Fruit fly (Drosophila melanogaster) whole organism, embryonic: ENCODE measurements around the gene CG11378.

ENCODE experiments used
- ATbp ChIP-seq: fragments of 200-800 bp; sonication (Bioruptor generic); optimal IDR thresholded peaks from 2 replicates; lab custom pipeline; 2017; ENCODE audit warnings: missing biosample characterization, mild to moderate bottlenecking, missing genetic modification characterization, missing genetic modification reagents
- Aef1 ChIP-seq: fragments of 200-800 bp; sonication (Bioruptor generic); IDR thresholded peaks from 3 replicates; pipeline ENCODE4 v1.3.6; 2022; ENCODE audit warnings: missing biosample characterization, missing genetic modification characterization
- Atf6 ChIP-seq: fragments of 200-800 bp; sonication (Bioruptor generic); IDR thresholded peaks from 2 replicates; pipeline ENCODE4 v1.3.6; 2022; ENCODE audit warnings: missing biosample characterization, missing genetic modification characterization
- Bgb ChIP-seq: fragments of 200-800 bp; sonication (Bioruptor generic); IDR thresholded peaks from 2 replicates; pipeline ENCODE4 v1.3.6; 2022; ENCODE audit warnings: missing biosample characterization, missing genetic modification characterization; ENCODE audit not compliant: partially characterized antibody
- BtbVII ChIP-seq: fragments of 200-800 bp; sonication (Bioruptor generic); optimal IDR thresholded peaks from 3 replicates; lab custom pipeline; 2017; ENCODE audit warnings: missing biosample characterization, mild to moderate bottlenecking, missing genetic modification characterization
- CG10462 ChIP-seq: fragments of 200-800 bp; sonication (Bioruptor generic); optimal IDR thresholded peaks from 2 replicates; lab custom pipeline; 2016; ENCODE audit warnings: missing biosample characterization, missing genetic modification characterization
- CG10565 ChIP-seq: fragments of 200-800 bp; sonication (Bioruptor generic); optimal IDR thresholded peaks from 3 replicates; lab custom pipeline; 2016; ENCODE audit warnings: missing biosample characterization, mild to moderate bottlenecking, missing genetic modification characterization
- CG10979 ChIP-seq: fragments of 200-800 bp; sonication (Bioruptor generic); optimal IDR thresholded peaks from 2 replicates; lab custom pipeline; 2018; ENCODE audit warnings: missing biosample characterization, mild to moderate bottlenecking, missing genetic modification characterization, moderate library complexity
- CG1233 ChIP-seq: fragments of 200-800 bp; sonication (Bioruptor generic); optimal IDR thresholded peaks from 4 replicates; lab custom pipeline; 2018; ENCODE audit warnings: missing biosample characterization, mild to moderate bottlenecking, missing genetic modification characterization
- CG13123 ChIP-seq: fragments of 200-800 bp; sonication (Bioruptor generic); optimal IDR thresholded peaks from 2 replicates; lab custom pipeline; 2016; ENCODE audit warnings: missing biosample characterization, missing genetic modification characterization
- CG13287 ChIP-seq: fragments of 200-800 bp; sonication (Bioruptor generic); IDR thresholded peaks from 2 replicates; pipeline ENCODE4 v1.3.6; 2022; ENCODE audit warnings: missing biosample characterization, missing genetic modification characterization; ENCODE audit not compliant: partially characterized antibody
- CG13894 ChIP-seq: fragments of 200-800 bp; sonication (Bioruptor generic); optimal IDR thresholded peaks from 3 replicates; lab custom pipeline; 2018; ENCODE audit warnings: missing biosample characterization, mild to moderate bottlenecking, missing genetic modification characterization, moderate library complexity
- CG14014 ChIP-seq: fragments of 200-800 bp; sonication (Bioruptor generic); IDR thresholded peaks from 2 replicates; pipeline ENCODE4 v1.3.6; 2022; ENCODE audit warnings: missing biosample characterization, missing genetic modification characterization
- CG15696 ChIP-seq: fragments of 200-800 bp; sonication (Bioruptor generic); optimal IDR thresholded peaks from 2 replicates; lab custom pipeline; 2019; ENCODE audit warnings: missing biosample characterization, mild to moderate bottlenecking, missing genetic modification characterization, moderate library complexity
- CG16813 ChIP-seq: fragments of 200-800 bp; sonication (Bioruptor generic); IDR thresholded peaks from 3 replicates; pipeline ENCODE4 v1.3.6; 2022; ENCODE audit warnings: missing biosample characterization, missing genetic modification characterization; ENCODE audit not compliant: partially characterized antibody
- CG17385 ChIP-seq: fragments of 200-800 bp; sonication (Bioruptor generic); optimal IDR thresholded peaks from 3 replicates; lab custom pipeline; 2018; ENCODE audit warnings: missing biosample characterization, mild to moderate bottlenecking, missing genetic modification characterization
- CG17568 ChIP-seq: fragments of 200-800 bp; sonication (Bioruptor generic); optimal IDR thresholded peaks from 2 replicates; lab custom pipeline; 2018; ENCODE audit warnings: missing biosample characterization, mild to moderate bottlenecking, missing genetic modification characterization, moderate library complexity
- CG18476 ChIP-seq: fragments of 200-800 bp; sonication (Bioruptor generic); optimal IDR thresholded peaks from 2 replicates; lab custom pipeline; 2016; ENCODE audit warnings: missing biosample characterization, mild to moderate bottlenecking, missing genetic modification characterization
- CG2129 ChIP-seq: fragments of 200-800 bp; sonication (Bioruptor generic); IDR thresholded peaks from 2 replicates; pipeline ENCODE4 v1.3.6; 2022; ENCODE audit warnings: missing biosample characterization, missing genetic modification characterization; ENCODE audit not compliant: partially characterized antibody
- CG30431 ChIP-seq: fragments of 200-800 bp; sonication (Bioruptor generic); optimal IDR thresholded peaks from 2 replicates; lab custom pipeline; 2017; ENCODE audit warnings: missing biosample characterization, missing genetic modification characterization
- CG31224 ChIP-seq: fragments of 200-800 bp; sonication (Bioruptor generic); IDR thresholded peaks from 2 replicates; pipeline ENCODE4 v1.3.6; 2022; ENCODE audit warnings: missing biosample characterization, missing genetic modification characterization
- CG31365 ChIP-seq: fragments of 200-800 bp; sonication (Bioruptor generic); optimal IDR thresholded peaks from 2 replicates; lab custom pipeline; 2018; ENCODE audit warnings: missing biosample characterization, mild to moderate bottlenecking, missing genetic modification characterization
- CG3407 ChIP-seq: fragments of 200-800 bp; sonication (Bioruptor generic); optimal IDR thresholded peaks from 2 replicates; lab custom pipeline; 2018; ENCODE audit warnings: missing biosample characterization, mild to moderate bottlenecking, missing genetic modification characterization
- CG4730 ChIP-seq: fragments of 200-800 bp; sonication (Bioruptor generic); IDR thresholded peaks from 2 replicates; pipeline ENCODE4 v1.3.6; 2022; ENCODE audit warnings: missing biosample characterization, missing genetic modification characterization
- CG5180 ChIP-seq: fragments of 200-800 bp; sonication (Bioruptor generic); optimal IDR thresholded peaks from 3 replicates; lab custom pipeline; 2017; ENCODE audit warnings: missing biosample characterization, missing genetic modification characterization, mild to moderate bottlenecking, moderate library complexity, missing genetic modification reagents
- CG7839 ChIP-seq: fragments of 200-800 bp; sonication (Bioruptor generic); optimal IDR thresholded peaks from 3 replicates; lab custom pipeline; 2018; ENCODE audit warnings: missing biosample characterization, mild to moderate bottlenecking, missing genetic modification characterization, moderate library complexity
- CG8924 ChIP-seq: fragments of 200-800 bp; optimal IDR thresholded peaks from 3 replicates; lab custom pipeline; 2019; ENCODE audit warnings: missing biosample characterization, mild to moderate bottlenecking, missing genetic modification characterization, moderate library complexity
- CG8944 ChIP-seq: fragments of 200-800 bp; sonication (Bioruptor generic); optimal IDR thresholded peaks from 3 replicates; lab custom pipeline; 2016; ENCODE audit warnings: missing biosample characterization, missing genetic modification characterization
- E2f2 ChIP-seq: fragments of 200-800 bp; sonication (Bioruptor generic); IDR thresholded peaks from 2 replicates; pipeline ENCODE4 v1.3.6; 2022; ENCODE audit warnings: missing biosample characterization, missing genetic modification characterization
- Hmr ChIP-seq: fragments of 200-800 bp; sonication (Bioruptor generic); optimal IDR thresholded peaks from 3 replicates; lab custom pipeline; 2017; ENCODE audit warnings: mild to moderate bottlenecking, missing biosample characterization, missing genetic modification reagents, missing genetic modification characterization
- Hsf ChIP-seq: fragments of 200-800 bp; sonication (Bioruptor generic); optimal IDR thresholded peaks from 3 replicates; lab custom pipeline; 2016; ENCODE audit warnings: missing biosample characterization, missing genetic modification characterization
- Jarid2 ChIP-seq: fragments of 200-800 bp; sonication (Bioruptor generic); optimal IDR thresholded peaks from 3 replicates; lab custom pipeline; 2017; ENCODE audit warnings: mild to moderate bottlenecking, missing biosample characterization, missing genetic modification reagents, missing genetic modification characterization
- PHDP ChIP-seq: fragments of 200-800 bp; sonication (Bioruptor generic); optimal IDR thresholded peaks from 3 replicates; lab custom pipeline; 2018; ENCODE audit warnings: missing biosample characterization, mild to moderate bottlenecking, missing genetic modification characterization, moderate library complexity
- Six4 ChIP-seq: fragments of 200-800 bp; sonication (Bioruptor generic); optimal IDR thresholded peaks from 2 replicates; lab custom pipeline; 2016; ENCODE audit warnings: missing biosample characterization, missing genetic modification characterization
- bsh ChIP-seq, 2 experiments: fragments of 200-800 bp; sonication (Bioruptor generic); optimal IDR thresholded peaks; 2 replicates each; lab custom pipeline; 2017 to 2018; ENCODE audit warnings: mild to moderate bottlenecking in 2 of 2, missing biosample characterization in 2 of 2, missing genetic modification characterization in 2 of 2, moderate library complexity in 1 of 2
- btn ChIP-seq: fragments of 200-800 bp; sonication (Bioruptor generic); optimal IDR thresholded peaks from 2 replicates; lab custom pipeline; 2016; ENCODE audit warnings: missing biosample characterization, missing genetic modification characterization
- corto ChIP-seq: fragments of 200-800 bp; sonication (Bioruptor generic); optimal IDR thresholded peaks from 2 replicates; lab custom pipeline; 2016; ENCODE audit warnings: missing biosample characterization, mild to moderate bottlenecking, missing genetic modification characterization, moderate library complexity
- croc ChIP-seq: fragments of 200-800 bp; sonication (Bioruptor generic); conservative IDR thresholded peaks from 3 replicates; pipeline ENCODE4 v1.3.6; 2022; ENCODE audit warnings: missing biosample characterization, missing genetic modification characterization
- fd64A ChIP-seq: fragments of 200-800 bp; sonication (Bioruptor generic); optimal IDR thresholded peaks from 3 replicates; lab custom pipeline; 2018; ENCODE audit warnings: missing biosample characterization, mild to moderate bottlenecking, missing genetic modification characterization
- hkb ChIP-seq, 2 experiments: fragments of 200-800 bp in 1 of 2; fragments of >200 bp in 1 of 2; sonication (Bioruptor generic) in 1 of 2; IDR thresholded peaks in 1 of 2; optimal IDR thresholded peaks in 1 of 2; 2 replicates each; pipeline versions ENCODE4 v1.3.6 to Lab custom; 2017 to 2022; ENCODE audit warnings: missing biosample characterization in 1 of 2, missing genetic modification characterization in 1 of 2
- maf-S ChIP-seq: fragments of 200-800 bp; sonication (Bioruptor generic); optimal IDR thresholded peaks from 2 replicates; lab custom pipeline; 2016; ENCODE audit warnings: missing biosample characterization, missing genetic modification characterization
- nau ChIP-seq: fragments of 200-800 bp; sonication (Bioruptor generic); optimal IDR thresholded peaks from 3 replicates; lab custom pipeline; 2017; ENCODE audit warnings: missing biosample characterization, mild to moderate bottlenecking, missing genetic modification characterization, missing genetic modification reagents
- repo ChIP-seq: fragments of 200-800 bp; sonication (Bioruptor generic); optimal IDR thresholded peaks from 2 replicates; lab custom pipeline; 2016; ENCODE audit warnings: missing biosample characterization, missing genetic modification characterization
- rib ChIP-seq: fragments of 200-800 bp; sonication (Bioruptor generic); IDR thresholded peaks from 2 replicates; pipeline ENCODE4 v1.3.6; 2022; ENCODE audit warnings: missing biosample characterization, missing genetic modification characterization
- ro ChIP-seq: fragments of 200-800 bp; sonication (Bioruptor generic); IDR thresholded peaks from 2 replicates; pipeline ENCODE4 v1.3.6; 2022; ENCODE audit warnings: missing biosample characterization, missing genetic modification characterization
- tna ChIP-seq: fragments of 200-800 bp; sonication (Bioruptor generic); IDR thresholded peaks from 2 replicates; pipeline ENCODE4 v1.3.6; 2022; ENCODE audit warnings: missing biosample characterization, missing genetic modification characterization; ENCODE audit not compliant: partially characterized antibody
- trem ChIP-seq: fragments of 200-800 bp; optimal IDR thresholded peaks from 3 replicates; lab custom pipeline; 2019; ENCODE audit warnings: missing biosample characterization, mild to moderate bottlenecking, missing genetic modification characterization, moderate library complexity
- vvl ChIP-seq: fragments of 200-800 bp; sonication (Bioruptor generic); IDR thresholded peaks from 2 replicates; pipeline ENCODE4 v1.3.6; 2022; ENCODE audit warnings: missing biosample characterization, missing genetic modification characterization

Gene CG11378

DNA sequence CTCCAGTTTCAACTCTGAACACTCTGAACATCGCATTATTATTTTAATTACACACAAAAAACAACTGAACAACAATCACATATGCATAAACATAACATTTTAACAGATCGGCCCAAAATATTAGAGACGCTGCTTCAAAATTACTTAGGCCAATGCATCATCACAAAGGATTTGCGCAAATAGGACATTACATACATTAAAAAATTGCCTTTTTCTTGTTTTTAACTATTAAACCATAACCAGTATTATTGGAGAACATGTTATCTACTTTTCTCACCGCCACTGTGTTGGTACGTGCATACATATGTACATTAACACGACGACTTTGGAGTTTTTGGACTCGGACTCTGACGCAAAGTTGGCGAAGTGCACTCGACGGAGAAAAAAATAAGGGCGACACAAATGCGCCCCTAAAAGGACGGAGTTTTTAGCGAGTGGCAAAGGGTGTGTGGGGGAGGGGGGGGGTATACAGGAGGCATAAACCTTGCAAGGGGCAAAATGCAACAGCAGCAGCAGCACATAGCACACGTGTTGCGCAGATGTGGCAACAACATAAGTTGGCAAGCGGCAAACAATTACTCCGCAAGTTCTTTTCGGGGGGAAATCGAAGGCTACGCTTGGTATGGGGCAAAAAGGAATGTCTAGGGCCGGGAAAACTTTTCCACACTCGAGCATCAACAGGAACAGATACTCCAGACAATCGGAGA lies 40.9 kb upstream of the CG11378 start (continued):
- TF ChIP-seq trem (tag; lab: Kevin White, UChicago) (peak; percentile 42), ATbp (GFP tag; lab: Kevin White, UChicago) (peak; percentile 73), CG10462 (GFP tag; lab: Kevin White, UChicago) (peak; percentile 30), CG17385 (peak; percentile 55), rib (no peak), maf-S (no peak), Hsf (GFP tag; lab: Kevin White, UChicago) (peak; percentile 70), hkb (optimal IDR thresholded peaks at IDR 0.05; lab: Kevin White, UChicago) (no peak), hkb (GFP tag; IDR thresholded peaks at IDR 0.05; lab: Robert Waterston, UW) (peak; percentile 76), CG5180 (no peak), CG15696 (tag; lab: Kevin White, UChicago) (no peak), CG10565 (GFP tag; lab: Kevin White, UChicago) (no peak), CG31224 (GFP tag; lab: Robert Waterston, UW) (no peak), CG31365 (tag; lab: Kevin White, UChicago) (no peak), Six4 (GFP tag; lab: Kevin White, UChicago) (peak; percentile 46), CG7839 (tag; lab: Kevin White, UChicago) (peak; percentile 7), CG16813 (GFP tag; lab: Robert Waterston, UW) (no peak), E2f2 (GFP tag; lab: Robert Waterston, UW) (peak; percentile 42; the same call in 1 of the 2 replicates), Bgb (GFP tag; lab: Robert Waterston, UW) (no peak), Jarid2 (GFP tag; lab: Kevin White, UChicago) (no peak), Atf6 (GFP tag; lab: Robert Waterston, UW) (peak; percentile 40; the same call in 1 of the 2 replicates), croc (GFP tag; lab: Robert Waterston, UW) (peak; percentile 48; the same call in 2 of the 3 replicates), CG13287 (GFP tag; lab: Robert Waterston, UW) (no peak), CG2129 (GFP tag; lab: Robert Waterston, UW) (no peak), CG17568 (GFP tag; lab: Kevin White, UChicago) (peak; percentile 51), vvl (GFP tag; lab: Robert Waterston, UW) (peak; percentile 85), BtbVII (GFP tag; lab: Kevin White, UChicago) (no peak), Aef1 (no peak), nau (GFP tag; lab: Kevin White, UChicago) (peak; percentile 37), CG13123 (no peak), fd64A (GFP tag; lab: Kevin White, UChicago) (no peak), tna (GFP tag; lab: Robert Waterston, UW) (no peak), CG4730 (GFP tag; lab: Robert Waterston, UW) (peak; percentile 55), PHDP (peak; percentile 73), CG18476 (GFP tag; lab: Kevin White, UChicago) (no peak), ro (GFP tag; lab: Robert Waterston, UW) (peak; percentile 32; the same call in 1 of the 2 replicates), bsh (GFP tag; optimal IDR thresholded peaks at IDR 0.05; lab: Kevin White, UChicago) (peak; percentile 78 to 86), CG8944 (peak; percentile 52), CG3407 (peak; percentile 65), CG30431 (peak; percentile 47), CG10979 (tag; lab: Kevin White, UChicago) (peak; percentile 75), CG13894 (tag; lab: Kevin White, UChicago) (no peak), CG14014 (GFP tag; lab: Robert Waterston, UW) (no peak), repo (no peak), CG1233 (GFP tag; lab: Kevin White, UChicago) (peak; percentile 33), corto (no peak), CG8924 (tag; lab: Kevin White, UChicago) (peak; percentile 68), Hmr (peak; percentile 49), btn (GFP tag; lab: Kevin White, UChicago) (no peak)
